Worm (Caenorhabditis elegans): ENCODE measurements around the gene ZK945.7.

ce11 chrII:10139177-10139640, 30.9 kb upstream of the ZK945.7 start, which contains the start of gene asah-2:
- no peak for TF ChIP-seq jun-1 (tag; optimal IDR thresholded peaks at IDR 0.05)
- no peak for TF ChIP-seq skn-1 (tag; optimal IDR thresholded peaks at IDR 0.05)
- TF ChIP-seq arid-1 (GFP tag; conservative IDR thresholded peaks at IDR 0.05), result no peak
- TF ChIP-seq aha-1 (tag), result no peak
- no peak for TF ChIP-seq T26A8.4 (GFP tag; IDR thresholded peaks at IDR 0.05)
- TF ChIP-seq ceh-82 (tag; optimal IDR thresholded peaks at IDR 0.05), result no peak
- no peak for TF ChIP-seq hlh-30 (tag; optimal IDR thresholded peaks at IDR 0.05; ENCODE audit: insufficient read depth)
- TF ChIP-seq F26F4.8 (GFP tag; conservative IDR thresholded peaks at IDR 0.05), result no peak
- no peak for TF ChIP-seq R02D3.7 (tag; optimal IDR thresholded peaks at IDR 0.05)
- TF ChIP-seq lin-15B (tag; optimal IDR thresholded peaks at IDR 0.05), result no peak
